Worm (Caenorhabditis elegans): ENCODE results near the gene Y53F4B.9.

Y53F4B.9 gene

DNA sequence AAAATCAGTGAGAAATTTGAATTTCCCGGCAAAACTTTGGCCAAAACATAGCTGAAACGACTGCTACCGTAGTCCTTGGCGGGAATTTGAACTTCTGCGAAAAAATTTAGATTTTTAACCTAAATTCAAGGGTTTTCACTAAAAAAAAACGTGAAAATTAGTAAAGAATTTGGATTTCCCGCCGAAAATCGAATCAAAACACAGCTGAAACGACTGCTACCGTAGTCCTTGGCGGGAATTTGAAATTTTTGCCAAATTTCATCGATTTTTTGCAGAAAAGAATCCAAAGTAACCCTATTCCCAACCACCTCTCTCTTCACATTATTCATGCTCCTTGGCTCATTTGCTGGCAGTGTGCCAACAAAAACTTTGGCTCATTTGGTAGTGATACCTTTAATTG, 14.9 kb upstream of the Y53F4B.9 start:
- TF ChIP-seq lsl-1 (GFP tag; optimal IDR thresholded peaks at IDR 0.05) (peak; percentile 50), lag-1 (GFP tag; IDR thresholded peaks at IDR 0.05) (no peak), efl-1 (GFP tag; optimal IDR thresholded peaks at IDR 0.05) (peak; percentile 73), D2030.7 (GFP tag; IDR thresholded peaks at IDR 0.05) (peak; percentile 51; the same call in 1 of the 2 replicates), T07F8.4 (tag; optimal IDR thresholded peaks at IDR 0.05) (no peak), F33H1.4 (GFP tag; IDR thresholded peaks at IDR 0.05) (peak; percentile 65), dpl-1 (GFP tag; optimal IDR thresholded peaks at IDR 0.05) (peak; percentile 50), ceh-91 (GFP tag; IDR thresholded peaks at IDR 0.05) (peak; percentile 45; the same call in 1 of the 2 replicates), lin-54 (GFP tag; optimal IDR thresholded peaks at IDR 0.05) (peak; percentile 65)

DNA sequence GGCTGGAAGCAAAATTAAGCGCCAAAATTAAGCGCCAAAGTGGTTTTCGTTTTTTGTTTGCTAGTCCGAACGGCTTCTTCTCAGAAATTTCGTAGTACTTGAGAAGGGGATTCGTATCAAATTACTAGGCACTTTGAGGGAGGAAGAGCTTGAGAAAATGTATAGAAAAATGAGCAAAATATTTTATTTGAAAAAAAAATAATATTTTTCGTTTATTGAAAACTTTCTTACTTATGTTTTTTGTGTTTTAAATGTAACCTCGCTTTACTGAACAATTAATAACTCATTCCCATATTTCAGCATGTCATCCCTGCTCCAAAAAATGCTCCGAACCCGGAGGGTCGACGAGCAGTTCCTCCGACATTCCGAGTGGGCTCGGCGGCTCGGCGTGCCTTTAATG, 8.7 kb upstream of the Y53F4B.9 start, which contains the start of gene Y53F4B.12:
Y53F4B.12 (plus strand) TSS at position 301 of the 400 bp plus-strand sequence.
- no peak for TF ChIP-seq xnd-1 (tag; optimal IDR thresholded peaks at IDR 0.05)
- no peak for TF ChIP-seq nhr-80 (tag; optimal IDR thresholded peaks at IDR 0.05)
- TF ChIP-seq tbp1 (GFP tag; optimal IDR thresholded peaks at IDR 0.05), result no peak
- no peak for TF ChIP-seq chd-7 (tag; optimal IDR thresholded peaks at IDR 0.05)
- no peak for TF ChIP-seq mxl-1 (tag; optimal IDR thresholded peaks at IDR 0.05)

- TF ChIP-seq F33H1.4 (GFP tag; IDR thresholded peaks at IDR 0.05), result no peak
- TF ChIP-seq Y95B8A.8 (GFP tag; IDR thresholded peaks at IDR 0.05), result no peak
- no peak for TF ChIP-seq lsl-1 (GFP tag; optimal IDR thresholded peaks at IDR 0.05)
- no peak for TF ChIP-seq snpc-1.3 (tag; optimal IDR thresholded peaks at IDR 0.05; ENCODE audit: insufficient read depth)
- TF ChIP-seq egl-18 (GFP tag; IDR thresholded peaks at IDR 0.05), result no peak
- no peak for TF ChIP-seq Y79H2A.3 (GFP tag; conservative IDR thresholded peaks at IDR 0.05)
- TF ChIP-seq tbp1 (GFP tag; optimal IDR thresholded peaks at IDR 0.05), result no peak
- no peak for TF ChIP-seq ccch-3 (GFP tag; optimal IDR thresholded peaks at IDR 0.05)
- no peak for TF ChIP-seq attf-6 (GFP tag; IDR thresholded peaks at IDR 0.05)
- no peak for TF ChIP-seq ama-1 (optimal IDR thresholded peaks at IDR 0.05)
- no peak for TF ChIP-seq ama-1 (GFP tag; optimal IDR thresholded peaks at IDR 0.05)
Measured at ce11 chrII:15015669-15016068, 5.5 kb upstream of the Y53F4B.9 start.

ce11 chrII:15014380-15014779, 4.2 kb upstream of the Y53F4B.9 start, which contains the start of gene Y53F4B.51:
Gene Y53F4B.51, minus strand, starts transcription at chrII:15014442.
- TF ChIP-seq him-1 (tag; optimal IDR thresholded peaks at IDR 0.05) (no peak), F57A8.1 (GFP tag; optimal IDR thresholded peaks at IDR 0.05) (no peak), F33H1.4 (GFP tag; IDR thresholded peaks at IDR 0.05) (no peak), nhr-120 (GFP tag; IDR thresholded peaks at IDR 0.05) (no peak)

- TF ChIP-seq rpc-1 (optimal IDR thresholded peaks at IDR 0.05), result no peak
- no peak for TF ChIP-seq rpc-1 (tag; optimal IDR thresholded peaks at IDR 0.05)
- TF ChIP-seq egrh-3 (GFP tag; IDR thresholded peaks at IDR 0.05), result peak; percentile 18; the same call in 1 of the 2 replicates
- peak; percentile 34; the same call in 1 of the 2 replicates for TF ChIP-seq zfh-2 (GFP tag; conservative IDR thresholded peaks at IDR 0.05)
- TF ChIP-seq dpff-1 (tag; optimal IDR thresholded peaks at IDR 0.05), result no peak
- TF ChIP-seq lin-26 (GFP tag; IDR thresholded peaks at IDR 0.05), result 0 out of 2 replicates have a peak, but pooled peaks have one; percentile 21
Measured at ce11 chrII:15008481-15009057, 1.6 kb downstream of the Y53F4B.9 start.

- TF ChIP-seq Y95B8A.8 (GFP tag; IDR thresholded peaks at IDR 0.05) (no peak), ztf-26 (tag; optimal IDR thresholded peaks at IDR 0.05) (no peak), ztf-25 (GFP tag; IDR thresholded peaks at IDR 0.05) (no peak), nhr-80 (tag; optimal IDR thresholded peaks at IDR 0.05) (no peak), ztf-28 (GFP tag; IDR thresholded peaks at IDR 0.05) (0 out of 2 replicates have a peak, but pooled peaks have one; percentile 48), lin-26 (GFP tag; IDR thresholded peaks at IDR 0.05) (no peak), zfh-2 (GFP tag; conservative IDR thresholded peaks at IDR 0.05) (peak; percentile 82), egrh-3 (GFP tag; IDR thresholded peaks at IDR 0.05) (peak; percentile 27; the same call in 1 of the 2 replicates), K11D2.4 (GFP tag; IDR thresholded peaks at IDR 0.05) (no peak), ceh-58 (GFP tag; IDR thresholded peaks at IDR 0.05) (no peak), cebp-2 (GFP tag; IDR thresholded peaks at IDR 0.05) (0 out of 2 replicates have a peak, but pooled peaks have one; percentile 23)
Measured at ce11 chrII:15005118-15005517, 5.1 kb downstream of the Y53F4B.9 start.
